Worm (Caenorhabditis elegans): ENCODE results near the gene asp-15.

ce11 chrV:19083789-19084188 is 39.1 kb upstream of the asp-15 start:
- TF ChIP-seq akir-1 (GFP tag; optimal IDR thresholded peaks at IDR 0.05) (no peak), unc-62 (GFP tag; optimal IDR thresholded peaks at IDR 0.05) (no peak), ZK185.1 (tag; optimal IDR thresholded peaks at IDR 0.05; ENCODE audit: poor library complexity, severe bottlenecking) (no peak), ceh-91 (GFP tag; IDR thresholded peaks at IDR 0.05) (no peak)
